Worm (Caenorhabditis elegans): ENCODE data around the gene scl-18.

The scl-18 gene

DNA sequence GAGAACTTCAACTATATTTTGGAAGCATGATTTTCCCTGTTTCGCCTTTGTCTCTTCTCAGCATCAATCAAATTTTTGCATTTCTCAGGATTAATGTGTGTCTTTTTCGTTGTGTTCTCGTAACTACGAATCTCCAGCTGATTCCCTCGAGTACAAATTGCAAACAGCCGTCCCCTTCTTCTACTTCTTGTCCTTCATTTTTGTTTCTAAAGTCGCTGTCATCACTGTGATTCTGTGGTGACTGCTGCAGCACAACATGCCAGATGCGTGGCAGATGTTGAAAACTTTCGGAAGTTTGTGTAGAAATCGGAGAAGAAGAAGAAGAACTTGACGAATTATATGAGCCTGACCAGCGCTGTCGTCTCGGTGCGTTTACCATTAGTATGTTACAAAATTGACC lies 40.9 kb downstream of the scl-18 start:
- no peak for TF ChIP-seq ztf-11 (tag; optimal IDR thresholded peaks at IDR 0.05)
- TF ChIP-seq lin-39 (tag; optimal IDR thresholded peaks at IDR 0.05): peak; percentile 51
- no peak for TF ChIP-seq daf-12 (tag; optimal IDR thresholded peaks at IDR 0.05)
- peak; percentile 9 for TF ChIP-seq unc-62 (GFP tag; optimal IDR thresholded peaks at IDR 0.05)

DNA sequence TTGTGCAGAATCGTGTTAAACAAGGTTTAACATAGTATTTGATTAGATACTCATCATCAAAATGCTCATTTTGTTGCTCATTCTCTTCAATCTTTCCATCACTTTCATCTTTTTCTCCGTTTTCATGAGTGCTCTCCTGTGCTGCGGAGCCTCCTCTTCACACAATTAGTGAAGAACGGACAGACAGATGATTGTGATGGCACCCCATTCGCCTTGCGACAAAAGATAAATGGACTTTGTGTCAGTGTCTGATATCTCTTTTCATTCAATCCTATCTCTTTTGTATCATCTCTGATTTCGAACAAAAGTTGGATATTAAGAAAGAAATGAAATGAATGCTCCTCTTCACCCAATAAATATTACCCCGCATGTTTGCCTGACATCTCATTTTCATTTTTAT lies 43.9 kb downstream of the scl-18 start:
- TF ChIP-seq nfya-1 (tag; optimal IDR thresholded peaks at IDR 0.05; ENCODE audit: insufficient read depth): peak; percentile 6
- TF ChIP-seq lin-15B (tag; optimal IDR thresholded peaks at IDR 0.05): no peak
- TF ChIP-seq elt-1 (tag; optimal IDR thresholded peaks at IDR 0.05): no peak
- TF ChIP-seq unc-39 (tag; optimal IDR thresholded peaks at IDR 0.05): no peak
- TF ChIP-seq nhr-11 (tag; optimal IDR thresholded peaks at IDR 0.05): peak; percentile 1
- TF ChIP-seq aly-2 (tag; optimal IDR thresholded peaks at IDR 0.05): no peak
- peak; percentile 79 for TF ChIP-seq egl-5 (tag; optimal IDR thresholded peaks at IDR 0.05)
- no peak for TF ChIP-seq ceh-82 (tag; optimal IDR thresholded peaks at IDR 0.05)
- TF ChIP-seq snpc-4 (tag; optimal IDR thresholded peaks at IDR 0.05): no peak
- no peak for TF ChIP-seq ztf-4 (tag; optimal IDR thresholded peaks at IDR 0.05)

DNA sequence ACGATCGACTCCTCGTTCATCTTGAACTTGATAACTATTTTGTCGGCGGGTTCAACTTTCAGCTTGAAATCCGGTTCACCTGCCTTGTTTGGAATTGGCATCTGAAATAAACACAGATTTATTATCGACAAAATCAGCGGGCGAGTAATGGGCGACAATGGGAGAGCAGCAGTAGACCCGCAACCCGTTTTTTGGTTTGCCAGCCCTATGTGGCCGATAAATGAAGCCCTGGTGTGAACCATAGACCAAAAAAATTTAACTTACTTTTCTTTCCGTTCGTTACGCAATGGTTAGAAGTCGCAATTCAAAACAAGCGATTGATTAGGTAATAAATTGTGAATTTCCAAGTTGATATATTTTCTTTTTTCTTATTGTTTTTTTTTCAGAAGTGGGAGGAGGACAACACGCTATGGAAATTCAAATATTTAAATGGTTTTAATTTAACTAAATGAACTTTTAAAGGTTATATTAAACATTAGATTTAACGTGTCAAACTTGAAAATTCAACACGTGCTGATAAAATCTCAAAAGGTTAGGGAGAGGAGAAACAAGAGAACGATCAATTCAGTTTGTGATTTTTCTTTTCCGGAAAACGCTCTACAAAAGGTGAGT lies 50.4 kb downstream of the scl-18 start, which contains the start of the genes T22B3.3 and alg-3:
TSS of gene T22B3.3 (minus strand) at position 101 of the 612 bp plus-strand sequence.
TSS of gene alg-3 (plus strand) at position 562 of the 612 bp plus-strand sequence.
- TF ChIP-seq nhr-77 (tag; optimal IDR thresholded peaks at IDR 0.05) (no peak), ZK546.5 (tag; optimal IDR thresholded peaks at IDR 0.05) (no peak), hmg-11 (tag; optimal IDR thresholded peaks at IDR 0.05) (no peak), unc-62 (GFP tag; optimal IDR thresholded peaks at IDR 0.05) (no peak), elt-2 (tag; optimal IDR thresholded peaks at IDR 0.05) (no peak), jun-1 (tag; optimal IDR thresholded peaks at IDR 0.05) (no peak)

All from whole organism, L3 larva.